Worm (Caenorhabditis elegans) whole organism, young adult: ENCODE measurements around the gene K11H3.2.

ENCODE experiments used
- F39B2.1 ChIP-seq: fragments of 200-800 bp; sonication (Bioruptor generic); IDR thresholded peaks from 2 replicates; pipeline ENCODE4 v1.3.6; 2022; ENCODE audit warnings: missing genetic modification reagents, missing genetic modification characterization, missing compliant biosample characterization
- ekl-4 ChIP-seq: fragments of 200-800 bp; sonication (Bioruptor generic); IDR thresholded peaks from 2 replicates; pipeline ENCODE4 v1.3.6; 2022; ENCODE audit warnings: missing genetic modification reagents, missing genetic modification characterization, missing compliant biosample characterization
- nhr-80 ChIP-seq: sonication (generic microtip); optimal IDR thresholded peaks from 2 replicates; lab custom pipeline; 2016; ENCODE audit warnings: missing genetic modification characterization, missing compliant biosample characterization
- snpc-4 ChIP-seq, 5 experiments: fragments of 150-350 bp in 1 of 5; sonication (generic microtip) in 4 of 5; optimal IDR thresholded peaks; 2 replicates each; lab custom pipeline; 2014 to 2018; ENCODE audit warnings: missing genetic modification characterization in 5 of 5, missing biosample characterization in 3 of 5, antibody characterized with exemption in 2 of 5, mild to moderate bottlenecking in 2 of 5, missing compliant biosample characterization in 2 of 5, missing genotype in 2 of 5, moderate library complexity in 2 of 5, missing genetic modification reagents in 1 of 5
- sptf-2 ChIP-seq: fragments of 200-800 bp; sonication (Bioruptor generic); optimal IDR thresholded peaks from 2 replicates; lab custom pipeline; 2018; ENCODE audit warnings: mild to moderate bottlenecking, missing genetic modification characterization, missing compliant biosample characterization

DNA sequence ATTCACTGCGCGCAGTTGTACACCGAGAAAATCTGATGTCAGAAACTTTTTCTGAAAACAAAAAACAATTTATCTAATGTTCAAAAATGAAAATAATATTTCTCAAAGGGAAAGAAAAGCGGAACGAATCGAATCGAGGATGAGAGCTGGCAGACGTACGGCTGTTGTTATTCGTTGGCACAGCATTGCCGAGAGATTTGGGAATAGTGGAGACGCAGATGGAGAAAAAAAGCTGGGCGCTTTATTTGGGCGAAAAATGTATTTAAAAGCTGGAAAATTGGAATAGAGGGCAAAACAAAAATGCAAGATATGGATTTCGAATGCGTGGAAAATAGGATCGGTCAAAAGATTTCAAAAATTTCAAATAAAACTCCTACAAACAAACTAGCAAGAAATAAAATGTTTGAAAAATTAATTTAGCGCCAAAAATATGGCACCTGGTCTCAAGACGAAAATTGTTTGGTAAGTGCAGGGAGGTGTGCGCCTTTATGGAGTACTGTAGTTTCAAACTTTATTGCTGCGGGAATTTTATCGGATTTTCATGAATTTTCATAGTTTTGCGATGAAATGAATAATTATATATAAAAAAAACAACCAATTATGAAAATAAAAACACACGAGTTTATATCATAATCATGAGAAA, 13.1 kb downstream of the K11H3.2 start, which contains the start of gene gpdh-2:
- TF ChIP-seq F39B2.1 (GFP tag; lab: Robert Waterston, UW) (no peak), snpc-4 (GFP tag; optimal IDR thresholded peaks at IDR 0.05; lab: Kevin White, UChicago) (no peak), snpc-4 (tag; optimal IDR thresholded peaks at IDR 0.05; lab: Kevin White, UChicago) (no peak), ekl-4 (no peak), sptf-2 (GFP tag; lab: Kevin White, UChicago) (no peak), nhr-80 (tag; lab: Kevin White, UChicago) (no peak)
